Fruit fly (Drosophila melanogaster) whole organism, wandering third instar larva: Measurements from ENCODE around the gene OXA1L.

Source experiments
- Abd-B ChIP-seq: fragments of >200 bp; optimal IDR thresholded peaks from 2 replicates; lab custom pipeline; 2017; ENCODE audit warnings: missing biosample characterization, missing genetic modification characterization
- CG32264 ChIP-seq: fragments of 200-800 bp; sonication (Bioruptor generic); optimal IDR thresholded peaks from 2 replicates; lab custom pipeline; 2016; ENCODE audit warnings: missing biosample characterization, missing genetic modification characterization
- CG9705 ChIP-seq: fragments of 200-800 bp; sonication (Bioruptor generic); optimal IDR thresholded peaks from 2 replicates; lab custom pipeline; 2018; ENCODE audit warnings: missing biosample characterization, mild to moderate bottlenecking, missing genetic modification characterization
- CrebA ChIP-seq: fragments of 200-800 bp; sonication (Bioruptor generic); optimal IDR thresholded peaks from 2 replicates; lab custom pipeline; 2016; ENCODE audit warnings: missing biosample characterization, mild to moderate bottlenecking, missing genetic modification characterization, borderline replicate concordance
- Dfd ChIP-seq: fragments of >200 bp; optimal IDR thresholded peaks from 2 replicates; lab custom pipeline; 2017; ENCODE audit warnings: missing biosample characterization, missing genetic modification characterization
- Dif ChIP-seq: fragments of 200-275, 200-300 bp; sonication (Bioruptor generic); optimal IDR thresholded peaks from 2 replicates; lab custom pipeline; 2018; ENCODE audit warnings: missing biosample characterization, missing genetic modification characterization; ENCODE audit not compliant: partially characterized antibody
- GATAd ChIP-seq: sonication (Bioruptor generic); optimal IDR thresholded peaks from 2 replicates; lab custom pipeline; 2016; ENCODE audit warnings: missing biosample characterization, missing genetic modification characterization
- HLH106 ChIP-seq: fragments of 200-800 bp; optimal IDR thresholded peaks from 3 replicates; lab custom pipeline; 2019; ENCODE audit warnings: missing biosample characterization, mild to moderate bottlenecking, missing genetic modification characterization, moderate library complexity
- Hnf4 ChIP-seq: fragments of 200-800 bp; sonication (Bioruptor generic); optimal IDR thresholded peaks from 2 replicates; lab custom pipeline; 2016; ENCODE audit warnings: missing biosample characterization, mild to moderate bottlenecking, missing genetic modification characterization
- Hr78 ChIP-seq: fragments of >200 bp; optimal IDR thresholded peaks from 2 replicates; lab custom pipeline; 2017; ENCODE audit warnings: missing biosample characterization, missing genetic modification characterization
- Hr83 ChIP-seq: fragments of 200-300 bp; sonication (Bioruptor generic); optimal IDR thresholded peaks from 2 replicates; lab custom pipeline; 2016; ENCODE audit warnings: missing biosample characterization, mild to moderate bottlenecking, missing genetic modification characterization, moderate library complexity; ENCODE audit not compliant: poor library complexity, severe bottlenecking
- Jra ChIP-seq: sonication (Bioruptor generic); optimal IDR thresholded peaks from 2 replicates; lab custom pipeline; 2016; ENCODE audit warnings: missing biosample characterization, missing genetic modification characterization
- Mio ChIP-seq: sonication (Bioruptor generic); optimal IDR thresholded peaks from 2 replicates; lab custom pipeline; 2016; ENCODE audit warnings: missing biosample characterization, missing genetic modification characterization
- Myc ChIP-seq: fragments of >200 bp; optimal IDR thresholded peaks from 2 replicates; lab custom pipeline; 2017
- N ChIP-seq: fragments of >200 bp; optimal IDR thresholded peaks from 2 replicates; lab custom pipeline; 2018; ENCODE audit warnings: missing biosample characterization, missing external identifiers, missing genetic modification characterization
- OdsH ChIP-seq: fragments of 200-800 bp; sonication (Bioruptor generic); optimal IDR thresholded peaks from 2 replicates; lab custom pipeline; 2016; ENCODE audit warnings: missing biosample characterization, mild to moderate bottlenecking, missing genetic modification characterization
- Rel ChIP-seq, 2 experiments: fragments of 200-800 bp; sonication (Bioruptor generic) in 1 of 2; optimal IDR thresholded peaks; 2 replicates in 1 of 2; 3 replicates in 1 of 2; lab custom pipeline; 2016 to 2019; ENCODE audit warnings: mild to moderate bottlenecking in 2 of 2, missing biosample characterization in 2 of 2, missing genetic modification characterization in 2 of 2, moderate library complexity in 1 of 2
- Sp1 ChIP-seq: fragments of 200-800 bp; sonication (Bioruptor generic); optimal IDR thresholded peaks from 3 replicates; lab custom pipeline; 2019; ENCODE audit warnings: missing biosample characterization, mild to moderate bottlenecking, missing genetic modification characterization, moderate library complexity
- Vsx2 ChIP-seq: fragments of 200-300, 225-300 bp; sonication (Bioruptor generic); optimal IDR thresholded peaks from 2 replicates; lab custom pipeline; 2018; ENCODE audit warnings: missing biosample characterization, missing genetic modification characterization; ENCODE audit not compliant: partially characterized antibody
- br ChIP-seq: fragments of 200-800 bp; sonication (Bioruptor generic); optimal IDR thresholded peaks from 2 replicates; lab custom pipeline; 2016; ENCODE audit warnings: missing biosample characterization, missing genetic modification characterization
- brk ChIP-seq: fragments of 200-800 bp; sonication (Bioruptor generic); optimal IDR thresholded peaks from 2 replicates; lab custom pipeline; 2016; ENCODE audit warnings: missing biosample characterization, mild to moderate bottlenecking, missing genetic modification characterization
- dl ChIP-seq, 2 experiments: fragments of 175-275, 200-275 bp in 1 of 2; fragments of 200-275 bp in 1 of 2; sonication (Bioruptor generic); optimal IDR thresholded peaks; lab custom pipeline; 2018; ENCODE audit warnings: mild to moderate bottlenecking in 2 of 2, missing biosample characterization in 2 of 2, missing genetic modification characterization in 2 of 2, moderate library complexity in 2 of 2; ENCODE audit not compliant: partially characterized antibody in 2 of 2, insufficient read depth in 1 of 2
- dmrt93B ChIP-seq: fragments of 200-800 bp; sonication (Bioruptor generic); optimal IDR thresholded peaks from 2 replicates; lab custom pipeline; 2018; ENCODE audit warnings: missing biosample characterization, mild to moderate bottlenecking, missing genetic modification characterization
- dsf ChIP-seq: sonication (Bioruptor generic); optimal IDR thresholded peaks from 2 replicates; lab custom pipeline; 2016; ENCODE audit warnings: missing biosample characterization, missing genetic modification characterization, borderline replicate concordance
- ey ChIP-seq: fragments of 200-800 bp; sonication (Bioruptor generic); optimal IDR thresholded peaks from 2 replicates; lab custom pipeline; 2016; ENCODE audit warnings: missing biosample characterization, missing genetic modification characterization
- foxo ChIP-seq, 2 experiments: fragments of 200-800 bp; sonication (Bioruptor generic); optimal IDR thresholded peaks; 2 replicates in 1 of 2; 3 replicates in 1 of 2; lab custom pipeline; 2016 to 2017; ENCODE audit warnings: missing biosample characterization in 2 of 2, missing genetic modification characterization in 2 of 2
- fru ChIP-seq: fragments of 200-800 bp; sonication (Bioruptor generic); optimal IDR thresholded peaks from 3 replicates; lab custom pipeline; 2016; ENCODE audit warnings: missing biosample characterization, mild to moderate bottlenecking, missing genetic modification characterization
- h ChIP-seq: fragments of 200-800 bp; sonication (Bioruptor generic); optimal IDR thresholded peaks from 3 replicates; lab custom pipeline; 2016; ENCODE audit warnings: missing biosample characterization, mild to moderate bottlenecking, missing genetic modification characterization
- jim ChIP-seq: fragments of 175-275, 200-325 bp; sonication (Bioruptor generic); optimal IDR thresholded peaks from 2 replicates; lab custom pipeline; 2016; ENCODE audit warnings: missing biosample characterization, mild to moderate bottlenecking, missing genetic modification characterization
- lola ChIP-seq: fragments of >200 bp; optimal IDR thresholded peaks from 2 replicates; lab custom pipeline; 2017; ENCODE audit warnings: missing biosample characterization, missing genetic modification characterization
- pan ChIP-seq: fragments of >200 bp; optimal IDR thresholded peaks from 2 replicates; lab custom pipeline; 2017
- psq ChIP-seq: fragments of 200-800 bp; sonication (Bioruptor generic); optimal IDR thresholded peaks from 3 replicates; lab custom pipeline; 2017; ENCODE audit warnings: missing biosample characterization, mild to moderate bottlenecking, missing genetic modification characterization, moderate library complexity
- rgr ChIP-seq: fragments of 200-800 bp; sonication (Bioruptor generic); optimal IDR thresholded peaks from 3 replicates; lab custom pipeline; 2016; ENCODE audit warnings: missing biosample characterization, mild to moderate bottlenecking, missing genetic modification characterization
- sage ChIP-seq: fragments of 200-800 bp; sonication (Bioruptor generic); optimal IDR thresholded peaks from 2 replicates; lab custom pipeline; 2016; ENCODE audit warnings: missing biosample characterization, mild to moderate bottlenecking, missing genetic modification characterization
- sv ChIP-seq: fragments of 200-800 bp; sonication (Bioruptor generic); optimal IDR thresholded peaks from 3 replicates; lab custom pipeline; 2016; ENCODE audit warnings: missing biosample characterization, missing genetic modification characterization
- tai ChIP-seq: sonication (Bioruptor generic); optimal IDR thresholded peaks from 2 replicates; lab custom pipeline; 2016; ENCODE audit warnings: missing biosample characterization, missing genetic modification characterization
- usp ChIP-seq: fragments of >200 bp; optimal IDR thresholded peaks from 2 replicates; lab custom pipeline; 2017; ENCODE audit warnings: missing biosample characterization, missing genetic modification characterization
- woc ChIP-seq: sonication (Bioruptor generic); optimal IDR thresholded peaks from 2 replicates; lab custom pipeline; 2016; ENCODE audit warnings: missing biosample characterization, mild to moderate bottlenecking, missing genetic modification characterization

The OXA1L gene

DNA sequence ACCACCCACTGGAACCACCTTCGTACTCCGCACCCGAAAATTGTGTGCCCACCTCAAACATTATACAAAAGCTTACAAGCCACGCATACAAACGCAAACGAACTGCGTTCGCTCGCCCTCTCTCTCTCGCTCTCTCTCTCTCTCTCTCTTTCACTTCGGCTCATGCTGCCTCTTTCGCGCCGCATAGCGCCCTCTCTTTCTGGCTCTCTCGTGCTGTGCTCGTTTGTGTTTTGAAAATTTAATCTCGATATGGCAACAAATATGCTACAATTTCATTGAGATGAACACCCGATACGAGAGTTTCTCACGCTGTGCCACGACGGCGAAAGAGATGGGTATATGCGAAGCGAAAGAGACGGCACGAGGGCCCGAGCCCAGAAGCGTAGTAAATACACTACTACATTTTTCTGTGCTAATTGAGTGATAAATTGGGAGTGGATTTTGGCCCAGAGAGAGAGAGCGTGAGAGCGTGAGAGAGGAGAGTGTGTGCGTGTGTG is 29.7 kb downstream of the OXA1L start:
- TF ChIP-seq dsf (GFP tag; lab: Kevin White, UChicago) (no peak), Hnf4 (GFP tag; lab: Kevin White, UChicago) (peak; percentile 33), h (GFP tag; lab: Kevin White, UChicago) (peak; percentile 68), br (GFP tag; lab: Kevin White, UChicago) (peak; percentile 46), sage (no peak), Rel (GFP tag; optimal IDR thresholded peaks at IDR 0.05; lab: Kevin White, UChicago) (no peak), Rel (tag; optimal IDR thresholded peaks at IDR 0.05; lab: Kevin White, UChicago) (peak; percentile 63), woc (peak; percentile 21), OdsH (GFP tag; lab: Kevin White, UChicago) (peak; percentile 13), fru (GFP tag; lab: Kevin White, UChicago) (peak; percentile 76), Sp1 (GFP tag; lab: Kevin White, UChicago) (peak; percentile 41), Dif (GFP tag; lab: Kevin White, UChicago) (peak; percentile 65), Vsx2 (peak; percentile 86), Dfd (GFP tag; lab: Kevin White, UChicago) (no peak), lola (GFP tag; lab: Kevin White, UChicago) (no peak), rgr (GFP tag; lab: Kevin White, UChicago) (peak; percentile 3), HLH106 (no peak), Mio (GFP tag; lab: Kevin White, UChicago) (no peak), psq (GFP tag; lab: Kevin White, UChicago) (peak; percentile 65), jim (GFP tag; lab: Kevin White, UChicago) (no peak), brk (peak; percentile 60), dl (GFP tag; optimal IDR thresholded peaks at IDR 0.05; lab: Kevin White, UChicago; ENCODE audit: insufficient read depth in 1 of 2, partially characterized antibody in 2 of 2) (peak; percentile 49 to 65), CrebA (GFP tag; lab: Kevin White, UChicago) (peak; percentile 87)

dm6 chr3L:10855419-10856213 is 30.7 kb downstream of the OXA1L start:
- peak; percentile 98 for TF ChIP-seq HLH106
- TF ChIP-seq usp (GFP tag; lab: Kevin White, UChicago): no peak
- peak; percentile 76 for TF ChIP-seq br (GFP tag; lab: Kevin White, UChicago)
- TF ChIP-seq fru (GFP tag; lab: Kevin White, UChicago): peak; percentile 66
- TF ChIP-seq lola (GFP tag; lab: Kevin White, UChicago): no peak
- no peak for TF ChIP-seq Abd-B (GFP tag; lab: Kevin White, UChicago)
- TF ChIP-seq Myc (lab: Kevin White, UChicago): no peak
- TF ChIP-seq h (GFP tag; lab: Kevin White, UChicago): peak; percentile 83
- peak; percentile 48 for TF ChIP-seq woc
- peak; percentile 72 for TF ChIP-seq Rel (GFP tag; optimal IDR thresholded peaks at IDR 0.05; lab: Kevin White, UChicago)
- TF ChIP-seq Rel (tag; optimal IDR thresholded peaks at IDR 0.05; lab: Kevin White, UChicago): peak; percentile 79
- TF ChIP-seq jim (GFP tag; lab: Kevin White, UChicago): no peak
- TF ChIP-seq foxo (GFP tag; optimal IDR thresholded peaks at IDR 0.05; lab: Kevin White, UChicago): peak in 1 of 2 experiments; percentile 95
- TF ChIP-seq N: no peak
- TF ChIP-seq tai: peak; percentile 61
- peak; percentile 52 for TF ChIP-seq sv (GFP tag; lab: Kevin White, UChicago)
- TF ChIP-seq CG9705 (GFP tag; lab: Kevin White, UChicago): peak; percentile 97
- peak; percentile 91 for TF ChIP-seq psq (GFP tag; lab: Kevin White, UChicago)
- TF ChIP-seq Dif (GFP tag; lab: Kevin White, UChicago): peak; percentile 55
- TF ChIP-seq brk: peak; percentile 66
- TF ChIP-seq OdsH (GFP tag; lab: Kevin White, UChicago): peak; percentile 92
- peak; percentile 83 for TF ChIP-seq sage
- TF ChIP-seq dmrt93B: peak; percentile 98
- TF ChIP-seq Vsx2: peak; percentile 68
- TF ChIP-seq ey (GFP tag; lab: Kevin White, UChicago): peak; percentile 65
- no peak for TF ChIP-seq Mio (GFP tag; lab: Kevin White, UChicago)
- peak; percentile 63 for TF ChIP-seq Jra (GFP tag; lab: Kevin White, UChicago)
- no peak for TF ChIP-seq Hr83
- TF ChIP-seq Hnf4 (GFP tag; lab: Kevin White, UChicago): peak; percentile 80
- TF ChIP-seq Hr78: no peak
- TF ChIP-seq CG32264 (GFP tag; lab: Kevin White, UChicago): peak; percentile 34
- peak in 1 of 2 experiments; percentile 53 for TF ChIP-seq dl (GFP tag; optimal IDR thresholded peaks at IDR 0.05; lab: Kevin White, UChicago; ENCODE audit: insufficient read depth in 1 of 2, partially characterized antibody in 2 of 2)
- no peak for TF ChIP-seq pan (lab: Kevin White, UChicago)
- no peak for TF ChIP-seq CrebA (GFP tag; lab: Kevin White, UChicago)
- peak; percentile 13 for TF ChIP-seq dsf (GFP tag; lab: Kevin White, UChicago)
- TF ChIP-seq Sp1 (GFP tag; lab: Kevin White, UChicago): peak; percentile 97
- peak; percentile 88 for TF ChIP-seq rgr (GFP tag; lab: Kevin White, UChicago)
- no peak for TF ChIP-seq GATAd (GFP tag; lab: Kevin White, UChicago)
- peak; percentile 79 for TF ChIP-seq Dfd (GFP tag; lab: Kevin White, UChicago)
